Worm (Caenorhabditis elegans): Measurements from ENCODE around the gene T04A6.3.

The T04A6.3 gene

DNA sequence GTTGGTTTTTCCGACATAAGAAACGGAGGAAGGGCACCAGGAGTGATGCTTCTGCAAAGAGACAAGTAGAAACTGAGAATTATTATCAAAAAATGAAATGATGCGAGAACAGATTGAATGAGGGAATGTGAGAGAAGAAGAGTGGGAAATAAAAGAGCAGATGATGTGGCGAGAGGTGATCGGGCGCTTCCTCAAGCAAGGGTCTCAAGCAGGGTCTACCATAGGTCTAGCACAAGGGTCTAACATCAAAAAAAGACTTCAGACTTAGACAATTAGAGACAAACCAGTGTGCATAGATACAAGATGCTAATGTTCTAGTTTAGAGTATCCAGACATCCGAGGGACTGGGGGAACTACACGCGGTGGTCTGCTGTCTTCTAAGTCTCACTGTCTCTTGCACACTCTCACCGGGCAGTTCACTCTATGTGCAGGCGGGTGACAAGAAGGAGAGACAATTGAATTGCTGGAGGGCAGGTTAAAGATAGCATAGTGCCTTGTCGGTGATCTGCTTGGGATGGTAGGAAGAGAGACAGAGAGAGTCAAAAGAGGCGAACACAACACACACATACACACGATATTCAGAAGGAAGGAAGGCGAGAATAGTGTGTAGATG lies 37.9 kb downstream of the T04A6.3 start, which contains the start of gene R13A5.7:
Gene R13A5.7, minus strand, starts transcription at position 51 of the 613 bp plus-strand sequence.
- no peak for TF ChIP-seq ztf-29 (GFP tag; IDR thresholded peaks at IDR 0.05)
- TF ChIP-seq ref-1 (GFP tag; conservative IDR thresholded peaks at IDR 0.05): no peak
- TF ChIP-seq flt-1 (GFP tag; IDR thresholded peaks at IDR 0.05): peak; percentile 18; the same call in 1 of the 2 replicates
- peak; percentile 18 for TF ChIP-seq cog-1 (tag; optimal IDR thresholded peaks at IDR 0.05)
- no peak for TF ChIP-seq tab-1 (GFP tag; IDR thresholded peaks at IDR 0.05)

ce11 chrIII:7566098-7566497 lies 42.0 kb downstream of the T04A6.3 start, which contains the start of gene ttr-32:
ttr-32 (plus strand) TSS chrIII:7566411.
- TF ChIP-seq ref-1 (GFP tag; conservative IDR thresholded peaks at IDR 0.05) (no peak), med-1 (GFP tag; optimal IDR thresholded peaks at IDR 0.05; ENCODE audit: insufficient read depth) (no peak), tab-1 (GFP tag; IDR thresholded peaks at IDR 0.05) (no peak), ztf-23 (GFP tag; IDR thresholded peaks at IDR 0.05) (no peak), cog-1 (tag; optimal IDR thresholded peaks at IDR 0.05) (no peak), klf-2 (GFP tag; conservative IDR thresholded peaks at IDR 0.05) (no peak), flt-1 (GFP tag; IDR thresholded peaks at IDR 0.05) (no peak), T22C8.4 (GFP tag; IDR thresholded peaks at IDR 0.05) (no peak), ztf-29 (GFP tag; IDR thresholded peaks at IDR 0.05) (no peak)

DNA sequence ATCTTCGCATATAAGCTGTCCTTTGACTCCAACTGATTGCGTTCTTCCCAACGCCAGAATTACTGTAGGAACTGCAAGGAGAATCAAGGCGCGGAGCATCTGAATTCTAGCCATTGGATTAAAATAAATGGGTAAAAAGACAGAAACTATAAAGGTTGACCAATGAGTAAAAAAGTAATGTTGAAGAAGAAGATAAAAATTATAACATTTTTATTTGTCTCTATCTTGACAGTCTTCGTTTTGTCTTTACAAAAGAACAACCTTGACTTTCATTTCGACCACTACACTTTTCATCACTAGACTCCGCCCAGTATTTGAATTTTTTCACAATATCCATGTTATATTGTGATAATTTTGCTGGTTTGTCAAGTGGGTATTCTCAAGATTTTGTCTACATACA lies 42.9 kb downstream of the T04A6.3 start, which contains the start of gene ttr-8:
Gene ttr-8, minus strand, starts transcription at position 101 of the 400 bp plus-strand sequence.
- TF ChIP-seq flt-1 (GFP tag; IDR thresholded peaks at IDR 0.05) (no peak), klf-2 (GFP tag; conservative IDR thresholded peaks at IDR 0.05) (no peak), ztf-29 (GFP tag; IDR thresholded peaks at IDR 0.05) (no peak), T22C8.4 (GFP tag; IDR thresholded peaks at IDR 0.05) (no peak), ref-1 (GFP tag; conservative IDR thresholded peaks at IDR 0.05) (no peak), med-1 (GFP tag; optimal IDR thresholded peaks at IDR 0.05; ENCODE audit: insufficient read depth) (no peak), tab-1 (GFP tag; IDR thresholded peaks at IDR 0.05) (no peak), cog-1 (tag; optimal IDR thresholded peaks at IDR 0.05) (no peak), ztf-23 (GFP tag; IDR thresholded peaks at IDR 0.05) (no peak)

DNA sequence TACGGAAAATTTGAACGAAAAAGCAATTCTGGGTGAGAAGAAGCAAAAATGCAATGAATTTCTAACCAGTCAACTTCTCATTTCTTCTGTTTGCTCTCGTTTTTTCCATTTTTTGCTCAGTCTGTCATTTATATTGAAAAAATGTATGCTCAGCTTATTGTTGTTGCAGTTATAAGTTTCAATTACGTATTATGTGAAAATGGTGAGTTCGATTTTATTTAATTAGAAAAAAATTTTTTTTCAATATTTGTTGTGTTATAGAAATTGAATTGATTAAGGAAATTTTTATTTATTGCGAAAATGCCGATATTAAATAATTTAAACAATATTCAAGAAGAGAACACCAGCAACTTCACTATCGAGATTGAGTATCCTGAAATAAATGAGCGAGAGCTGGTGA lies 46.3 kb downstream of the T04A6.3 start, which contains the start of gene lgc-12:
Gene lgc-12, plus strand, starts transcription at position 301 of the 400 bp plus-strand sequence.
- TF ChIP-seq tab-1 (GFP tag; IDR thresholded peaks at IDR 0.05): no peak
- TF ChIP-seq ztf-23 (GFP tag; IDR thresholded peaks at IDR 0.05): no peak
- TF ChIP-seq T22C8.4 (GFP tag; IDR thresholded peaks at IDR 0.05): no peak
- no peak for TF ChIP-seq klf-2 (GFP tag; conservative IDR thresholded peaks at IDR 0.05)

DNA sequence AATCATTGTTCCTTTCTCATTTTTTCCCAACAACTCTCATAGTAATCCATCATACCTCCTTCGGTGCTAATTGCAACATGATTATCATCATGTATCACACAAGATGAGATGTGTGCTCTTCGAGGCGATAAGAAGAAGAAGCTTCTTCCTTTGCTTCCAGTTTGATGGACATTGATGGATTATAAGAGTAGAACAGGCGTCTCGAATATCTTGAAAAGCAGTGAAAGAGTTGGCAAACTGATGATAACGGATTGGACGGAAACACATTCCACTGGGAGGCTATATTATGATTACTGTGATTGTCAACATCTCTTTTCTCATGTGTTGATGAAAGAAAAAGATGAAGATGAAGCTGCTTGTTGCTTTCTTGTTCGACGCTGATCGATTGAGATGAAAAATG lies 48.3 kb downstream of the T04A6.3 start:
- TF ChIP-seq med-1 (GFP tag; optimal IDR thresholded peaks at IDR 0.05; ENCODE audit: insufficient read depth): no peak
- no peak for TF ChIP-seq klf-2 (GFP tag; conservative IDR thresholded peaks at IDR 0.05)
- no peak for TF ChIP-seq cog-1 (tag; optimal IDR thresholded peaks at IDR 0.05)
- no peak for TF ChIP-seq flt-1 (GFP tag; IDR thresholded peaks at IDR 0.05)
- TF ChIP-seq ref-1 (GFP tag; conservative IDR thresholded peaks at IDR 0.05): no peak
- TF ChIP-seq T22C8.4 (GFP tag; IDR thresholded peaks at IDR 0.05): no peak
- no peak for TF ChIP-seq ztf-29 (GFP tag; IDR thresholded peaks at IDR 0.05)
- no peak for TF ChIP-seq tab-1 (GFP tag; IDR thresholded peaks at IDR 0.05)
- TF ChIP-seq ztf-23 (GFP tag; IDR thresholded peaks at IDR 0.05): no peak

DNA sequence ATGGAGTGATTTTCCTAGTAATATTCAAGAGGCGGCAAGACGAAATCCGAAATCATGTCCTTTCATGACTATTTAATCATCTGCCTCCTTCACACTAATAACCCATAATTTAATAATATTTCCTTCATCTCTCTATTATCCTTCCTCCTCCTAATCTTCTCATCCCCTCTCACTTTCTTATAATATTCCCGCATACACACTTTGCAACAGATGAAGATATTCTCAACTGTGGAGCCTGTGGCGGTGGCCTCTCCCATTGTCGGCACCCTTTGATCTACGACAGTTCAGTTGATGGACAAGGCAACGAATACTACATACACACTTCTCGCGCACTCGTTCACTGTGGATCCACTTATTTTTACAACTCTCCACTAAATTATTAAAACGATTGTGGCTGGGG lies 49.5 kb downstream of the T04A6.3 start:
- no peak for TF ChIP-seq ref-1 (GFP tag; conservative IDR thresholded peaks at IDR 0.05)
- no peak for TF ChIP-seq klf-2 (GFP tag; conservative IDR thresholded peaks at IDR 0.05)
- no peak for TF ChIP-seq med-1 (GFP tag; optimal IDR thresholded peaks at IDR 0.05; ENCODE audit: insufficient read depth)
- TF ChIP-seq ztf-23 (GFP tag; IDR thresholded peaks at IDR 0.05): no peak
- TF ChIP-seq ztf-29 (GFP tag; IDR thresholded peaks at IDR 0.05): no peak
- TF ChIP-seq flt-1 (GFP tag; IDR thresholded peaks at IDR 0.05): no peak
- no peak for TF ChIP-seq T22C8.4 (GFP tag; IDR thresholded peaks at IDR 0.05)

DNA sequence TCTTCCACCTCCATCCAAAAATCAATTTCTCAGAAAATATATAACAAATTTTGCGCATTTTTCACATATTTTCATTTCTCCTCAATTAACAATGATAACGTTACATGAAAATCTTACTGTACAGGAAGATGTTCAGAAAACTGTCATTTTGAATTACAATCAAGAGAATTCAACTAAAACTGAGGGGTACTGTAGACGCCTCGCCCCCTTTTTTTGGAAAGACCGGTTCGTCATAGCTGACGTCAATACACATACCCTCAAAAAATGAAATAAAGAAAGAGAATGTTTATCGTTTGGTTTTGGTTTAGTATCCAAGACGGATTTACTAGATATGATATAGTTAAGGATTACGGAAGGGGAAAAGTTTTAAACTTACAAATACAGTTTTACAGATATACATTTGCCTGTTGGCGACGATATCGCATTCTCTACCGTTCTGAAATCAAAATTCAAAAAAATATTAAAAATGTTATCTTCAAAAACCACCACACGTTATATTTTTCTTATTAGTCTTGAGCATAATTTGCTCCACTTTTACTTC lies 50.1 kb downstream of the T04A6.3 start:
- no peak for TF ChIP-seq ztf-23 (GFP tag; IDR thresholded peaks at IDR 0.05)
- TF ChIP-seq cog-1 (tag; optimal IDR thresholded peaks at IDR 0.05): no peak
- TF ChIP-seq ref-1 (GFP tag; conservative IDR thresholded peaks at IDR 0.05): no peak
- TF ChIP-seq T22C8.4 (GFP tag; IDR thresholded peaks at IDR 0.05): no peak
- no peak for TF ChIP-seq ztf-29 (GFP tag; IDR thresholded peaks at IDR 0.05)
- TF ChIP-seq med-1 (GFP tag; optimal IDR thresholded peaks at IDR 0.05; ENCODE audit: insufficient read depth): no peak
- no peak for TF ChIP-seq tab-1 (GFP tag; IDR thresholded peaks at IDR 0.05)
- no peak for TF ChIP-seq flt-1 (GFP tag; IDR thresholded peaks at IDR 0.05)
- no peak for TF ChIP-seq klf-2 (GFP tag; conservative IDR thresholded peaks at IDR 0.05)

All from whole organism, midembryonic.